Worm (Caenorhabditis elegans) whole organism, late embryonic: Measurements from ENCODE around the gene F19B2.7.

Experiments used
- C08G9.2 ChIP-seq: sonication (generic microtip); optimal IDR thresholded peaks from 2 replicates; lab custom pipeline; 2016; ENCODE audit warnings: mild to moderate bottlenecking, missing genetic modification characterization, moderate library complexity, missing compliant biosample characterization
- F13H6.1 ChIP-seq: sonication (generic microtip); optimal IDR thresholded peaks from 2 replicates; lab custom pipeline; 2016; ENCODE audit warnings: missing genetic modification characterization, missing compliant biosample characterization
- Y22D7AL.16 ChIP-seq: sonication (generic microtip); optimal IDR thresholded peaks from 2 replicates; lab custom pipeline; 2016; ENCODE audit warnings: missing genetic modification characterization, missing compliant biosample characterization
- ahr-1 ChIP-seq: sonication (generic microtip); optimal IDR thresholded peaks from 2 replicates; lab custom pipeline; 2016; ENCODE audit warnings: missing genetic modification characterization, missing compliant biosample characterization
- ceh-14 ChIP-seq: sonication (generic microtip); optimal IDR thresholded peaks from 2 replicates; lab custom pipeline; 2016; ENCODE audit warnings: missing genotype, missing genetic modification characterization, missing compliant biosample characterization
- ceh-30 ChIP-seq: fragments of 150-350 bp; optimal IDR thresholded peaks from 2 replicates; lab custom pipeline; 2014; ENCODE audit warnings: missing biosample characterization, missing genetic modification characterization
- che-1 ChIP-seq: sonication (generic microtip); optimal IDR thresholded peaks from 2 replicates; lab custom pipeline; 2016; ENCODE audit warnings: mild to moderate bottlenecking, missing genetic modification characterization, missing compliant biosample characterization
- dmd-4 ChIP-seq: sonication (generic microtip); optimal IDR thresholded peaks from 2 replicates; lab custom pipeline; 2016; ENCODE audit warnings: borderline replicate concordance, missing genetic modification characterization, missing compliant biosample characterization
- dve-1 ChIP-seq: sonication (generic microtip); optimal IDR thresholded peaks from 2 replicates; lab custom pipeline; 2017; ENCODE audit warnings: antibody characterized with exemption, mild to moderate bottlenecking, missing genetic modification characterization, missing compliant biosample characterization
- ets-4 ChIP-seq: sonication (generic microtip); optimal IDR thresholded peaks from 2 replicates; lab custom pipeline; 2016; ENCODE audit warnings: missing genetic modification characterization, missing compliant biosample characterization
- eyg-1 ChIP-seq: sonication (generic microtip); optimal IDR thresholded peaks from 2 replicates; lab custom pipeline; 2016; ENCODE audit warnings: missing genotype, missing genetic modification characterization, missing compliant biosample characterization
- fax-1 ChIP-seq: sonication (generic microtip); optimal IDR thresholded peaks from 2 replicates; lab custom pipeline; 2016; ENCODE audit warnings: missing genotype, missing genetic modification characterization, missing compliant biosample characterization
- fkh-10 ChIP-seq: fragments of 150-350 bp; optimal IDR thresholded peaks from 2 replicates; lab custom pipeline; 2014; ENCODE audit warnings: missing biosample characterization, missing genetic modification reagents, missing genetic modification characterization
- fkh-6 ChIP-seq: sonication (generic microtip); optimal IDR thresholded peaks from 2 replicates; lab custom pipeline; 2016; ENCODE audit warnings: missing genetic modification characterization, missing compliant biosample characterization
- hlh-13 ChIP-seq: fragments of 200-800 bp; sonication (Bioruptor generic); optimal IDR thresholded peaks from 2 replicates; lab custom pipeline; 2018; ENCODE audit warnings: mild to moderate bottlenecking, missing genetic modification characterization, missing compliant biosample characterization
- hlh-30 ChIP-seq: sonication (generic microtip); optimal IDR thresholded peaks from 2 replicates; lab custom pipeline; 2017; ENCODE audit warnings: antibody characterized with exemption, missing genetic modification characterization, missing compliant biosample characterization; ENCODE audit not compliant: insufficient read depth
- hlh-8 ChIP-seq: sonication (generic microtip); optimal IDR thresholded peaks from 2 replicates; lab custom pipeline; 2016; ENCODE audit warnings: missing genotype, missing genetic modification characterization, missing compliant biosample characterization
- lim-6 ChIP-seq: sonication (generic microtip); optimal IDR thresholded peaks from 2 replicates; lab custom pipeline; 2016; ENCODE audit warnings: missing genetic modification characterization, missing compliant biosample characterization
- lin-11 ChIP-seq: fragments of 200-800 bp; sonication (Bioruptor generic); optimal IDR thresholded peaks from 2 replicates; lab custom pipeline; 2018; ENCODE audit warnings: mild to moderate bottlenecking, missing genetic modification characterization, missing compliant biosample characterization
- nfya-1 ChIP-seq: sonication (generic microtip); optimal IDR thresholded peaks from 2 replicates; lab custom pipeline; 2017; ENCODE audit warnings: missing genetic modification characterization, mild to moderate bottlenecking, missing compliant biosample characterization, antibody characterized with exemption, moderate library complexity
- odd-2 ChIP-seq: sonication (generic microtip); optimal IDR thresholded peaks from 2 replicates; lab custom pipeline; 2017; ENCODE audit warnings: antibody characterized with exemption, mild to moderate bottlenecking, missing genetic modification characterization, missing compliant biosample characterization
- pat-9 ChIP-seq: fragments of 200-800 bp; sonication (Bioruptor generic); optimal IDR thresholded peaks from 2 replicates; lab custom pipeline; 2018; ENCODE audit warnings: mild to moderate bottlenecking, missing genetic modification characterization, moderate library complexity, missing compliant biosample characterization
- pax-1 ChIP-seq: fragments of 150-350 bp; optimal IDR thresholded peaks from 2 replicates; lab custom pipeline; 2014; ENCODE audit warnings: missing biosample characterization, missing genetic modification characterization
- pqm-1 ChIP-seq: sonication (generic microtip); optimal IDR thresholded peaks from 2 replicates; lab custom pipeline; 2016; ENCODE audit warnings: missing genetic modification characterization, missing compliant biosample characterization
- pros-1 ChIP-seq: fragments of 150-350 bp; optimal IDR thresholded peaks from 2 replicates; lab custom pipeline; 2014; ENCODE audit warnings: missing biosample characterization, missing genetic modification reagents, missing genetic modification characterization
- ref-2 ChIP-seq: sonication (generic microtip); optimal IDR thresholded peaks from 2 replicates; lab custom pipeline; 2016; ENCODE audit warnings: missing genetic modification characterization, missing compliant biosample characterization
- rnt-1 ChIP-seq: sonication (generic microtip); optimal IDR thresholded peaks from 2 replicates; lab custom pipeline; 2016; ENCODE audit warnings: missing genetic modification characterization, missing compliant biosample characterization
- sdc-2 ChIP-seq: sonication (generic microtip); optimal IDR thresholded peaks from 2 replicates; lab custom pipeline; 2016; ENCODE audit warnings: missing genotype, missing genetic modification characterization, missing compliant biosample characterization
- sox-4 ChIP-seq: sonication (generic microtip); optimal IDR thresholded peaks from 2 replicates; lab custom pipeline; 2017; ENCODE audit warnings: mild to moderate bottlenecking, missing genetic modification characterization, inconsistent platforms, missing compliant biosample characterization
- syd-9 ChIP-seq: sonication (generic microtip); optimal IDR thresholded peaks from 2 replicates; lab custom pipeline; 2016; ENCODE audit warnings: mild to moderate bottlenecking, missing genetic modification characterization, moderate library complexity, missing compliant biosample characterization
- tbx-2 ChIP-seq: sonication (generic microtip); optimal IDR thresholded peaks from 2 replicates; lab custom pipeline; 2016; ENCODE audit warnings: missing genetic modification characterization, missing compliant biosample characterization
- tbx-7 ChIP-seq: sonication (generic microtip); optimal IDR thresholded peaks from 2 replicates; lab custom pipeline; 2016; ENCODE audit warnings: missing genotype, missing genetic modification characterization, missing compliant biosample characterization
- unc-3 ChIP-seq, 2 experiments: fragments of 200-800 bp in 1 of 2; sonication (Bioruptor generic) in 1 of 2; sonication (generic microtip) in 1 of 2; conservative IDR thresholded peaks in 1 of 2; optimal IDR thresholded peaks in 1 of 2; 2 replicates each; pipeline versions ENCODE4 v1.3.6 to Lab custom; 2016 to 2022; ENCODE audit warnings: missing compliant biosample characterization in 2 of 2, missing genetic modification characterization in 2 of 2, missing genetic modification reagents in 1 of 2
- unc-42 ChIP-seq: sonication (generic microtip); optimal IDR thresholded peaks from 2 replicates; lab custom pipeline; 2016; ENCODE audit warnings: missing genotype, missing genetic modification characterization, missing compliant biosample characterization
- unc-55 ChIP-seq: sonication (generic microtip); optimal IDR thresholded peaks from 2 replicates; lab custom pipeline; 2017; ENCODE audit warnings: missing biosample characterization, missing genetic modification reagents, missing genetic modification characterization
- unc-86 ChIP-seq: sonication (generic microtip); optimal IDR thresholded peaks from 2 replicates; lab custom pipeline; 2016; ENCODE audit warnings: missing genetic modification characterization, missing compliant biosample characterization
- zip-5 ChIP-seq: sonication (generic microtip); optimal IDR thresholded peaks from 2 replicates; lab custom pipeline; 2016; ENCODE audit warnings: missing genetic modification characterization, missing compliant biosample characterization

The F19B2.7 gene

DNA sequence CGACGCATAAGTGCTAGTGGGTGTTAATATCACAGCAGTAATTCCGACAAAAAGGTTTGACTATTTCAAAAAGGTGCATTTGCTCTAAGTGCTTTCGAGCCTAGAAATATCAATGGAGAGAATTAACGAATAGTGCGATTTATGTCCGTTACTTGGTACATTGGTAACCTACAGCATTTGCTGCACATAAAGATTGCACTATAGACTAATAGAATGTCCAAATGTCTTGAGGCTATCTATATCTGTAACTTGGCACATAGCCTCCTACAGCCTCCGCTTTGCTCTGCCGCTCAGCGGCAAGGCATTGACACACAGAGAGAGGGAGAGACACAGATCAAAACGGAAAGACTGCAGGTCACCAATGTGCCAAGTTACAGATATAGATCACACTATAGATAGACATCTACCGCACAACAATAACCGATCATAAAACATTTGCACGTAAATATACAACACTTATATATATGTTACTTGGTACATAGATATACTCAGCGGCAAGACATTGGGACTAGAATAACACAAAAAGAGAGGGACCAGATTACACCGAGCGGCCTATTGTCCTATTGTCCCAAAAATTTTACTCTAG lies 44.0 kb downstream of the F19B2.7 start, which contains the start of the genes srh-217 and Y113G7B.28:
Gene srh-217 (minus strand): TSS at position 101 of the 586 bp plus-strand sequence.
Gene Y113G7B.28 (plus strand): TSS at position 536 of the 586 bp plus-strand sequence.
- no peak for TF ChIP-seq Y22D7AL.16 (tag; lab: Kevin White, UChicago)
- no peak for TF ChIP-seq sdc-2 (tag; lab: Kevin White, UChicago)
- no peak for TF ChIP-seq dmd-4
- no peak for TF ChIP-seq F13H6.1 (tag; lab: Kevin White, UChicago)
- TF ChIP-seq pat-9 (tag; lab: Kevin White, UChicago), result no peak
- TF ChIP-seq fkh-10 (GFP tag; lab: Kevin White, UChicago), result no peak
- no peak for TF ChIP-seq pax-1 (tag; lab: Kevin White, UChicago)
- TF ChIP-seq unc-42, result no peak
- no peak for TF ChIP-seq hlh-30 (tag; lab: Kevin White, UChicago)
- no peak for TF ChIP-seq odd-2
- TF ChIP-seq pros-1 (tag; lab: Kevin White, UChicago), result no peak
- no peak for TF ChIP-seq sox-4 (tag; lab: Kevin White, UChicago)
- TF ChIP-seq fax-1 (tag; lab: Kevin White, UChicago), result no peak
- no peak for TF ChIP-seq rnt-1
- TF ChIP-seq ceh-14 (tag; lab: Kevin White, UChicago), result no peak

DNA sequence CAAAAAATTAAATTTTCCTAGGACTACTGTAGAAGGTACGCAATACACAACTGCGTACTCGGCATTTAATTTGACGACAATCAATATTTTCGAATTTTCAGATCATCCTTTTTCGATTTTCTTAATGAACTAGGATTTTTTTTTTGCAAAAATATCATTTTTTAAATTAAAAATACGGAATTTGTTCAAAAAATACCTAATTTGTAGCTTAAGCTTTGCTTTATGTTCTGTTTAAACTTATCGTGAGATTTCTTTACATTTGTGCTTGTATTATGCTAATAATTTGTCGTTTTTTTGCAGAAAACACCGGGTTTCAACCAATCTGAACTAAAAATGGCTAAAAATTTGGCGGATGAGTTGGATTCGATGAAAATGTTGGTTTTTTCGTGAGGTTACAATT lies 45.1 kb downstream of the F19B2.7 start, which contains the start of gene ftr-1:
Gene ftr-1 (plus strand): TSS at position 301 of the 400 bp plus-strand sequence.
- no peak for TF ChIP-seq ceh-30 (tag; lab: Kevin White, UChicago)
- no peak for TF ChIP-seq unc-3 (GFP tag; conservative IDR thresholded peaks at IDR 0.05; lab: Robert Waterston, UW)
- no peak for TF ChIP-seq unc-3 (tag; optimal IDR thresholded peaks at IDR 0.05; lab: Kevin White, UChicago)
- no peak for TF ChIP-seq C08G9.2
- TF ChIP-seq, all 69 proteins: peak for 0

DNA sequence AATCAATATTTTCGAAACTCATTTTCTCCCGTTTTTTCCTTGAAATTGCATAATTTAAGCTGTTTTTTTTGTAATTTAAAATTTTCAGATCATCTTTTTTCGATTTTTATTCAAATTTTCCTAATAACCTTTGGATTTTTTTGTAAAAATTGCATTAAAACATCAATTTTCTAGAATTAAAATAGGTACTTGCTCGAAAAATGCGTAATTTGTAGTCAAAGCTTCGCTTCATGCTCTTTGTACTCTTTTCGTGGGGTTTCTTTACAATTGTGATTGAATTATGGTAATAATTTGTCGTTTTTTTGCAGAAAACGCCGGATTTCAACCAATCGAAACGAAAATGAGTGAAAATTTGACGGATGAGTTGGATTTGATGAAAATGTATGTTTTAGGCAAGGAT lies 47.4 kb downstream of the F19B2.7 start, which contains the start of gene fog-2:
Gene fog-2 (plus strand): TSS at position 301 of the 400 bp plus-strand sequence.
- TF ChIP-seq lin-11 (tag; lab: Kevin White, UChicago) (no peak), tbx-2 (tag; lab: Kevin White, UChicago) (no peak), pqm-1 (tag; lab: Kevin White, UChicago) (no peak), lim-6 (tag; lab: Kevin White, UChicago) (no peak), sdc-2 (tag; lab: Kevin White, UChicago) (no peak), unc-55 (GFP tag; lab: Kevin White, UChicago) (no peak), unc-42 (no peak), nfya-1 (no peak)

DNA sequence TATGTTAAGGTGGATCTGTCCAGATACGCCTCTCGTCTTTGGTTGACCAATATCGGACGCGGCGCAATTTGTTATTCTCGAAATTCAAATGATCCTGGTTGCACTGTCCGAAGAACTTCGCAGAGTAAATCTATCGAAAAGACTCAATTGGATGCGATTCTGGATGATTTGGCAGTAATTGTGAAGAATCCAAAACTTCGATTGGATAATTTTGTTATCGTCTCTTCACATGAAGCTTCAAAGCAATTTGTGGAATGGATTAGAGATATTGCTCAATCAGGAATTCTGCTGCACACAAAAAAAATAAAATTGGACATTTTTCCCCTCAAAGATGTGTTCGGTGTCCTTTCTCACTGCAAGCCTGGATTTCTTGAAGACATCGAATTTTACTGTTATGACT lies 48.1 kb downstream of the F19B2.7 start:
- TF ChIP-seq zip-5 (tag; lab: Kevin White, UChicago) (no peak), syd-9 (tag; lab: Kevin White, UChicago) (no peak), dve-1 (tag; lab: Kevin White, UChicago) (no peak), ahr-1 (tag; lab: Kevin White, UChicago) (no peak), tbx-7 (tag; lab: Kevin White, UChicago) (no peak), rnt-1 (no peak), eyg-1 (no peak), che-1 (tag; lab: Kevin White, UChicago) (no peak), pqm-1 (tag; lab: Kevin White, UChicago) (no peak), ref-2 (tag; lab: Kevin White, UChicago) (no peak), ets-4 (tag; lab: Kevin White, UChicago) (no peak), hlh-13 (GFP tag; lab: Kevin White, UChicago) (no peak), hlh-8 (tag; lab: Kevin White, UChicago) (no peak), fkh-6 (tag; lab: Kevin White, UChicago) (no peak), unc-86 (tag; lab: Kevin White, UChicago) (no peak)
- TF ChIP-seq, all 69 proteins: peak for 0
